Fruit fly (Drosophila melanogaster): ENCODE data around the gene inaF-A.

The inaF-A gene

dm6 chrX:11709799-11710720 is 23.6 kb downstream of the inaF-A start, which contains the start of gene FucT6 (continued):
- no peak for TF ChIP-seq Hmx (GFP tag; optimal IDR thresholded peaks at IDR 0.05)
- TF ChIP-seq nau (GFP tag; optimal IDR thresholded peaks at IDR 0.05): no peak
- no peak for TF ChIP-seq Taf1 (GFP tag; IDR thresholded peaks at IDR 0.05)
- TF ChIP-seq Elba2 (GFP tag; optimal IDR thresholded peaks at IDR 0.05): no peak
- no peak for TF ChIP-seq abd-A (tag; optimal IDR thresholded peaks at IDR 0.05)
- no peak for TF ChIP-seq Awh (GFP tag; IDR thresholded peaks at IDR 0.05)
- TF ChIP-seq corto (GFP tag; optimal IDR thresholded peaks at IDR 0.05): peak; percentile 21
- no peak for TF ChIP-seq CG12219 (GFP tag; optimal IDR thresholded peaks at IDR 0.05)
- peak; percentile 58 for TF ChIP-seq CoRest (tag; optimal IDR thresholded peaks at IDR 0.05)
- no peak for TF ChIP-seq Side (GFP tag; optimal IDR thresholded peaks at IDR 0.05)
- peak; percentile 94 for TF ChIP-seq Bgb (GFP tag; IDR thresholded peaks at IDR 0.05; ENCODE audit: partially characterized antibody)
- TF ChIP-seq CG10267 (tag; optimal IDR thresholded peaks at IDR 0.05): peak; percentile 62
- no peak for TF ChIP-seq exex (tag; optimal IDR thresholded peaks at IDR 0.05)
- TF ChIP-seq CG7271 (tag; optimal IDR thresholded peaks at IDR 0.05): no peak
- TF ChIP-seq eyg (GFP tag; optimal IDR thresholded peaks at IDR 0.05): no peak
- no peak for TF ChIP-seq chif (GFP tag; optimal IDR thresholded peaks at IDR 0.05)
- TF ChIP-seq CG9727 (GFP tag; optimal IDR thresholded peaks at IDR 0.05): no peak
- TF ChIP-seq unpg (GFP tag; optimal IDR thresholded peaks at IDR 0.05): no peak
- no peak for TF ChIP-seq E2f1 (GFP tag; IDR thresholded peaks at IDR 0.05)
- TF ChIP-seq pho (GFP tag; optimal IDR thresholded peaks at IDR 0.05): peak; percentile 17
- no peak; the same call in 2 of the 3 replicates for TF ChIP-seq B-H1 (GFP tag; IDR thresholded peaks at IDR 0.05)
- no peak for TF ChIP-seq Dek (tag; optimal IDR thresholded peaks at IDR 0.05)
- peak; percentile 85 for TF ChIP-seq sna (GFP tag; IDR thresholded peaks at IDR 0.05; ENCODE audit: partially characterized antibody)
- TF ChIP-seq peb (GFP tag; IDR thresholded peaks at IDR 0.05): no peak
- no peak for TF ChIP-seq CG12236 (GFP tag; optimal IDR thresholded peaks at IDR 0.05)
- no peak for TF ChIP-seq CG14667 (GFP tag; IDR thresholded peaks at IDR 0.05)
- TF ChIP-seq CG13775 (GFP tag; optimal IDR thresholded peaks at IDR 0.05): peak; percentile 9
- peak; percentile 75 for TF ChIP-seq Ets97D (GFP tag; optimal IDR thresholded peaks at IDR 0.05)
- no peak for TF ChIP-seq sim (GFP tag; IDR thresholded peaks at IDR 0.05)
- peak; percentile 34 for TF ChIP-seq Ssrp (tag; optimal IDR thresholded peaks at IDR 0.05)
- TF ChIP-seq ara (GFP tag; IDR thresholded peaks at IDR 0.05): no peak
- TF ChIP-seq CTCF (GFP tag; optimal IDR thresholded peaks at IDR 0.05): no peak
- TF ChIP-seq NfI (GFP tag; optimal IDR thresholded peaks at IDR 0.05): no peak
- TF ChIP-seq CG18764 (GFP tag; optimal IDR thresholded peaks at IDR 0.05): no peak
- no peak for TF ChIP-seq jigr1 (GFP tag; IDR thresholded peaks at IDR 0.05)
- no peak for TF ChIP-seq H2.0 (GFP tag; IDR thresholded peaks at IDR 0.05)
- no peak for TF ChIP-seq ttk (GFP tag; IDR thresholded peaks at IDR 0.05)
- TF ChIP-seq crol (GFP tag; IDR thresholded peaks at IDR 0.05): peak; percentile 97
- TF ChIP-seq slbo (GFP tag; IDR thresholded peaks at IDR 0.05): no peak
- no peak for TF ChIP-seq CG32772 (GFP tag; IDR thresholded peaks at IDR 0.05)
- peak; percentile 13 for TF ChIP-seq CG15601 (tag; optimal IDR thresholded peaks at IDR 0.05)
- TF ChIP-seq ham (GFP tag; IDR thresholded peaks at IDR 0.05): no peak
- no peak for TF ChIP-seq CG14050 (GFP tag; IDR thresholded peaks at IDR 0.05)
- peak; percentile 35 to 56 for TF ChIP-seq Trl (optimal IDR thresholded peaks at IDR 0.05)
- no peak for TF ChIP-seq Trl (GFP tag; optimal IDR thresholded peaks at IDR 0.05)
- no peak for TF ChIP-seq CG1233 (GFP tag; optimal IDR thresholded peaks at IDR 0.05)
- no peak for TF ChIP-seq Hr78 (GFP tag; optimal IDR thresholded peaks at IDR 0.05)
- TF ChIP-seq CG10462 (GFP tag; optimal IDR thresholded peaks at IDR 0.05): no peak
- TF ChIP-seq Ptx1 (GFP tag; IDR thresholded peaks at IDR 0.05): 0 out of 2 replicates have a peak, but pooled peaks have one; percentile 14
- no peak for TF ChIP-seq CG12942 (GFP tag; optimal IDR thresholded peaks at IDR 0.05)
- TF ChIP-seq Sox102F (GFP tag; optimal IDR thresholded peaks at IDR 0.05): no peak

All from whole organism, embryonic.